Worm (Caenorhabditis elegans): Measurements from ENCODE around the gene alh-3.
A peak's percentile ranks its signal among the peaks of the same experiment; 100 is the strongest.

Gene alh-3

DNA sequence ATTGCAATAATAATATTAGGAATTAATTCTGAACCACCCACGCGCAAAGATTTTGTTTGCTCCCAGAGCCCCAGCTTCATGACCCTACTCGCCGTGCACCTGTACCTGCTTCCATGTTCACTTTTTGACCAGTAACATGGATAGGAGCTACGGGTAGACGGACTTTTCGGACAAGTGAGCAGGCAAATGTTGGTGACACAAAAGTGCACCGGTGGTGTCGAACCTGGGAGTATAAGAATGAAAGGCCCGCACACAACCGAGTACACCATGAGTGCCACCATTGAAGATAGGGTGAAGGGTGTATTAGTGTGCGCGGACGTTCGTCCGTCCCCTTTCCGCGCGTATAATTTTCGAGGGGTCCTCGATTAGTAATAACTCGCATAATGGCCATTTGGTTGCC is 3.5 kb downstream of the alh-3 start (continued):
- TF ChIP-seq ceh-58 (GFP tag; IDR thresholded peaks at IDR 0.05) = peak; percentile 96; the same call in 1 of the 2 replicates
- TF ChIP-seq pha-4 (tag; optimal IDR thresholded peaks at IDR 0.05) = no peak
- peak; percentile 86 for TF ChIP-seq dpff-1 (tag; optimal IDR thresholded peaks at IDR 0.05)
- peak; percentile 66; the same call in 1 of the 2 replicates for TF ChIP-seq ceh-100 (GFP tag; IDR thresholded peaks at IDR 0.05)
- TF ChIP-seq mxl-1 (tag; optimal IDR thresholded peaks at IDR 0.05) = peak; percentile 95
- peak; percentile 68 for TF ChIP-seq snpc-4 (GFP tag; optimal IDR thresholded peaks at IDR 0.05)
- TF ChIP-seq snpc-4 (tag; optimal IDR thresholded peaks at IDR 0.05) = peak in 3 of 4 experiments; percentile 63 to 76 (median 74)
- peak; percentile 96 for TF ChIP-seq D2030.7 (GFP tag; IDR thresholded peaks at IDR 0.05)
- peak; percentile 29 for TF ChIP-seq gei-17 (GFP tag; optimal IDR thresholded peaks at IDR 0.05)
- TF ChIP-seq atf-7 (tag; optimal IDR thresholded peaks at IDR 0.05) = peak; percentile 77
- TF ChIP-seq rec-8 (tag; optimal IDR thresholded peaks at IDR 0.05) = peak; percentile 83 to 92
- TF ChIP-seq egl-18 (GFP tag; IDR thresholded peaks at IDR 0.05) = 0 out of 2 replicates have a peak, but pooled peaks have one; percentile 77
- TF ChIP-seq nfya-2 (GFP tag; IDR thresholded peaks at IDR 0.05) = no peak
- TF ChIP-seq ztf-25 (GFP tag; IDR thresholded peaks at IDR 0.05) = peak; percentile 96
- no peak for TF ChIP-seq dpl-1 (GFP tag; optimal IDR thresholded peaks at IDR 0.05)
- no peak for TF ChIP-seq lag-1 (GFP tag; IDR thresholded peaks at IDR 0.05)
- peak; percentile 85; the same call in 1 of the 2 replicates for TF ChIP-seq aptf-3 (GFP tag; IDR thresholded peaks at IDR 0.05)
- TF ChIP-seq hrde-1 (tag; optimal IDR thresholded peaks at IDR 0.05; ENCODE audit: borderline replicate concordance) = peak; percentile 95
- peak; percentile 88 for TF ChIP-seq ZK185.1 (tag; optimal IDR thresholded peaks at IDR 0.05; ENCODE audit: poor library complexity, severe bottlenecking)
- TF ChIP-seq somi-1 (GFP tag; optimal IDR thresholded peaks at IDR 0.05) = peak; percentile 76
- peak in 1 of 2 experiments; percentile 55 for TF ChIP-seq let-607 (tag; optimal IDR thresholded peaks at IDR 0.05)
- peak; percentile 88 for TF ChIP-seq ekl-4 (GFP tag; IDR thresholded peaks at IDR 0.05)
- peak; percentile 82 for TF ChIP-seq F10E7.11 (tag; optimal IDR thresholded peaks at IDR 0.05)
- TF ChIP-seq T26A5.8 (tag; optimal IDR thresholded peaks at IDR 0.05) = peak; percentile 80
- peak; percentile 56; the same call in 1 of the 2 replicates for TF ChIP-seq cebp-1 (GFP tag; IDR thresholded peaks at IDR 0.05)
- TF ChIP-seq cebp-1 (tag; optimal IDR thresholded peaks at IDR 0.05) = peak; percentile 81
- TF ChIP-seq efl-1 (GFP tag; optimal IDR thresholded peaks at IDR 0.05) = peak; percentile 18
- TF ChIP-seq C17E4.6 (GFP tag; IDR thresholded peaks at IDR 0.05) = peak; percentile 43; the same call in 1 of the 2 replicates
- peak; percentile 68 for TF ChIP-seq B0019.2 (GFP tag; conservative IDR thresholded peaks at IDR 0.05)
- no peak for TF ChIP-seq F39B2.1 (GFP tag; IDR thresholded peaks at IDR 0.05)
- peak; percentile 99 for TF ChIP-seq lin-26 (GFP tag; IDR thresholded peaks at IDR 0.05)
- peak; percentile 82 for TF ChIP-seq him-1 (tag; optimal IDR thresholded peaks at IDR 0.05)
- peak; percentile 95 for TF ChIP-seq zim-3 (tag; optimal IDR thresholded peaks at IDR 0.05)
- no peak for TF ChIP-seq ztf-6 (GFP tag; IDR thresholded peaks at IDR 0.05)
- TF ChIP-seq C06A6.2 (GFP tag; conservative IDR thresholded peaks at IDR 0.05) = peak; percentile 63; the same call in 1 of the 2 replicates
- peak; percentile 79; the same call in 1 of the 2 replicates for TF ChIP-seq Y53F4B.3 (GFP tag; IDR thresholded peaks at IDR 0.05)
- TF ChIP-seq pbrm-1 (GFP tag; IDR thresholded peaks at IDR 0.05) = peak; percentile 89
- TF ChIP-seq aptf-2 (GFP tag; conservative IDR thresholded peaks at IDR 0.05) = peak; percentile 75; the same call in 1 of the 2 replicates
- TF ChIP-seq Y53G8AR.9 (GFP tag; conservative IDR thresholded peaks at IDR 0.05) = no peak; the same call in none of the 2 replicates
- TF ChIP-seq ama-1 (optimal IDR thresholded peaks at IDR 0.05) = peak; percentile 55
- TF ChIP-seq ama-1 (GFP tag; optimal IDR thresholded peaks at IDR 0.05) = peak; percentile 41 to 76
- peak; percentile 85 for TF ChIP-seq repo-1 (tag; optimal IDR thresholded peaks at IDR 0.05)
- TF ChIP-seq hlh-12 (tag; optimal IDR thresholded peaks at IDR 0.05) = peak; percentile 81
- peak; percentile 78; the same call in 1 of the 2 replicates for TF ChIP-seq egl-44 (GFP tag; IDR thresholded peaks at IDR 0.05)
- TF ChIP-seq mel-28 (tag; optimal IDR thresholded peaks at IDR 0.05; ENCODE audit: borderline replicate concordance) = peak; percentile 71
- TF ChIP-seq nhr-120 (GFP tag; IDR thresholded peaks at IDR 0.05) = no peak
- peak; percentile 77 for TF ChIP-seq attf-6 (GFP tag; IDR thresholded peaks at IDR 0.05)
- TF ChIP-seq Y67H2A.10 (GFP tag; conservative IDR thresholded peaks at IDR 0.05) = no peak
- peak; percentile 64 for TF ChIP-seq sdz-38 (tag; optimal IDR thresholded peaks at IDR 0.05)

All from whole organism, young adult.